Fruit fly (Drosophila melanogaster): ENCODE measurements around the gene beta-PheRS.

The beta-PheRS gene

dm6 chr3R:24205935-24206334 is 46.5 kb downstream of the beta-PheRS start (continued):
- TF ChIP-seq toy (GFP tag; IDR thresholded peaks at IDR 0.05) (no peak), gcm2 (GFP tag; optimal IDR thresholded peaks at IDR 0.05) (no peak), CG3065 (GFP tag; optimal IDR thresholded peaks at IDR 0.05) (no peak), Ada2b (GFP tag; IDR thresholded peaks at IDR 0.05) (no peak), Dad (GFP tag; optimal IDR thresholded peaks at IDR 0.05) (no peak), Bgb (GFP tag; IDR thresholded peaks at IDR 0.05; ENCODE audit: partially characterized antibody) (no peak), en (GFP tag; optimal IDR thresholded peaks at IDR 0.05) (no peak), sqz (GFP tag; optimal IDR thresholded peaks at IDR 0.05) (no peak), ranshi (GFP tag; IDR thresholded peaks at IDR 0.05) (no peak), CG6683 (GFP tag; optimal IDR thresholded peaks at IDR 0.05) (no peak), Hmr (GFP tag; optimal IDR thresholded peaks at IDR 0.05) (peak; percentile 2), Doc3 (GFP tag; IDR thresholded peaks at IDR 0.05; ENCODE audit: partially characterized antibody) (no peak), Antp (GFP tag; optimal IDR thresholded peaks at IDR 0.05) (no peak), CG6791 (GFP tag; IDR thresholded peaks at IDR 0.05; ENCODE audit: partially characterized antibody) (no peak), pfk (GFP tag; optimal IDR thresholded peaks at IDR 0.05) (no peak), nerfin-1 (tag; optimal IDR thresholded peaks at IDR 0.05) (no peak), CG13624 (GFP tag; optimal IDR thresholded peaks at IDR 0.05) (no peak), sim (GFP tag; IDR thresholded peaks at IDR 0.05) (no peak), Optix (GFP tag; IDR thresholded peaks at IDR 0.05) (no peak), grn (GFP tag; optimal IDR thresholded peaks at IDR 0.05) (no peak), CG17361 (GFP tag; IDR thresholded peaks at IDR 0.05) (peak; percentile 68; the same call in 2 of the 3 replicates), Atf6 (GFP tag; IDR thresholded peaks at IDR 0.05) (no peak), CG2712 (tag; optimal IDR thresholded peaks at IDR 0.05) (peak; percentile 25), CG4360 (GFP tag; IDR thresholded peaks at IDR 0.05) (no peak), hb (GFP tag; IDR thresholded peaks at IDR 0.05; ENCODE audit: partially characterized antibody) (no peak), zen2 (GFP tag; IDR thresholded peaks at IDR 0.05; ENCODE audit: partially characterized antibody) (no peak), CG12942 (GFP tag; optimal IDR thresholded peaks at IDR 0.05) (no peak), sna (GFP tag; IDR thresholded peaks at IDR 0.05; ENCODE audit: partially characterized antibody) (no peak), emc (GFP tag; optimal IDR thresholded peaks at IDR 0.05) (no peak), her (GFP tag; optimal IDR thresholded peaks at IDR 0.05) (no peak), CG7556 (GFP tag; optimal IDR thresholded peaks at IDR 0.05) (peak; percentile 34), CG5245 (GFP tag; optimal IDR thresholded peaks at IDR 0.05) (no peak), Asciz (GFP tag; optimal IDR thresholded peaks at IDR 0.05) (peak; percentile 47), NC2α (GFP tag; optimal IDR thresholded peaks at IDR 0.05) (no peak), ftz-f1 (GFP tag; optimal IDR thresholded peaks at IDR 0.05) (no peak), org-1 (GFP tag; optimal IDR thresholded peaks at IDR 0.05) (peak; percentile 23), lmd (GFP tag; IDR thresholded peaks at IDR 0.05) (no peak), Elba2 (GFP tag; optimal IDR thresholded peaks at IDR 0.05) (no peak), ind (GFP tag; optimal IDR thresholded peaks at IDR 0.05) (peak; percentile 5), kay (GFP tag; optimal IDR thresholded peaks at IDR 0.05) (no peak), CG3726 (GFP tag; IDR thresholded peaks at IDR 0.05) (no peak), CG11696 (GFP tag; IDR thresholded peaks at IDR 0.05) (no peak), bsh (GFP tag; optimal IDR thresholded peaks at IDR 0.05) (no peak), Eip74EF (GFP tag; optimal IDR thresholded peaks at IDR 0.05) (peak in 1 of 2 experiments; percentile 54), Gug (GFP tag; IDR thresholded peaks at IDR 0.05) (no peak), br (optimal IDR thresholded peaks at IDR 0.05) (no peak), CG12659 (GFP tag; optimal IDR thresholded peaks at IDR 0.05) (peak; percentile 27), CG30403 (GFP tag; optimal IDR thresholded peaks at IDR 0.05) (peak; percentile 30), mam (GFP tag; optimal IDR thresholded peaks at IDR 0.05) (no peak), Doc2 (GFP tag; IDR thresholded peaks at IDR 0.05) (no peak), mld (GFP tag; IDR thresholded peaks at IDR 0.05; ENCODE audit: partially characterized antibody) (no peak), zf30C (GFP tag; optimal IDR thresholded peaks at IDR 0.05) (no peak)

Measured in whole organism, embryonic.